Worm (Caenorhabditis elegans): ENCODE measurements around the gene ooc-5.

DNA sequence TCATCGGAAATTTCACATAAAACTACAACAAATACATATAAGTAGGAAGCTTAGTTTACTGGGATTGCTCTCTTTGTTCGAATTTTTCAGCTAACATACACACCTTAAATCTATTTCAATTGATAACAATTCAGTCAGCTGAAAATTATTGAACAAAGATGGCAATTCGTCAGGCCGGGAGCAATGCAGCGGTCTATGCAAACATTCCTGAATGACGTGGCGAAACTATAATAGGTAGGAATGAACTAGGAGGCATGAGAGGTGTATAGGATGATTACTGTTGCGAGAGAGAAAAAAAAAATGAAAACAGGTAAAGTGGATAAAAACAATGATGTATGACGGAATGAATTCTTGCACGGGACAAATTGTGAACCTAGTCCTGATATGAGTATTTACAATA, 49.1 kb downstream of the ooc-5 start:
- TF ChIP-seq sma-9 (GFP tag; optimal IDR thresholded peaks at IDR 0.05) (no peak), sma-9 (tag; optimal IDR thresholded peaks at IDR 0.05) (no peak), nhr-77 (tag; optimal IDR thresholded peaks at IDR 0.05) (no peak), ZK546.5 (tag; optimal IDR thresholded peaks at IDR 0.05) (no peak), ceh-82 (tag; optimal IDR thresholded peaks at IDR 0.05) (no peak), aly-2 (tag; optimal IDR thresholded peaks at IDR 0.05) (no peak), lin-13 (GFP tag; optimal IDR thresholded peaks at IDR 0.05) (no peak), unc-62 (GFP tag; optimal IDR thresholded peaks at IDR 0.05) (no peak), ama-1 (optimal IDR thresholded peaks at IDR 0.05) (no peak), ztf-1 (GFP tag; conservative IDR thresholded peaks at IDR 0.05) (no peak), fos-1 (tag; optimal IDR thresholded peaks at IDR 0.05) (peak; percentile 71), mdl-1 (tag; optimal IDR thresholded peaks at IDR 0.05) (no peak)

Data from whole organism, L2 larva.